Worm (Caenorhabditis elegans) whole organism, young adult: Measurements from ENCODE around the gene spe-6.
A peak's percentile ranks its signal among the peaks of the same experiment; 100 is the strongest.

Source experiments
- B0261.1 ChIP-seq: sonication (generic microtip); optimal IDR thresholded peaks from 2 replicates; lab custom pipeline; 2016; ENCODE audit warnings: mild to moderate bottlenecking, missing genetic modification characterization, moderate library complexity, missing compliant biosample characterization
- B0336.3 ChIP-seq: fragments of 200-800 bp; sonication (Bioruptor generic); IDR thresholded peaks from 2 replicates; pipeline ENCODE4 v1.3.6; 2022; ENCODE audit warnings: missing genetic modification characterization, missing compliant biosample characterization
- C06A6.2 ChIP-seq: fragments of 200-800 bp; sonication (Bioruptor generic); conservative IDR thresholded peaks from 2 replicates; pipeline ENCODE4 v1.3.6; 2022; ENCODE audit warnings: missing genetic modification characterization, missing compliant biosample characterization
- F39B2.1 ChIP-seq: fragments of 200-800 bp; sonication (Bioruptor generic); IDR thresholded peaks from 2 replicates; pipeline ENCODE4 v1.3.6; 2022; ENCODE audit warnings: missing genetic modification reagents, missing genetic modification characterization, missing compliant biosample characterization
- T26A5.8 ChIP-seq: sonication (generic microtip); optimal IDR thresholded peaks from 2 replicates; lab custom pipeline; 2016; ENCODE audit warnings: missing genetic modification characterization, missing compliant biosample characterization
- ZK185.1 ChIP-seq: sonication (generic microtip); optimal IDR thresholded peaks from 2 replicates; lab custom pipeline; 2016; ENCODE audit warnings: mild to moderate bottlenecking, missing genetic modification characterization, missing compliant biosample characterization; ENCODE audit not compliant: poor library complexity, severe bottlenecking
- bed-2 ChIP-seq: fragments of 200-800 bp; sonication (Bioruptor generic); IDR thresholded peaks from 2 replicates; pipeline ENCODE4 v1.3.6; 2022; ENCODE audit warnings: missing genetic modification reagents, missing genetic modification characterization, missing compliant biosample characterization
- cebp-1 ChIP-seq, 2 experiments: fragments of 200-800 bp in 1 of 2; sonication (Bioruptor generic) in 1 of 2; sonication (generic microtip) in 1 of 2; IDR thresholded peaks in 1 of 2; optimal IDR thresholded peaks in 1 of 2; 2 replicates each; pipeline versions ENCODE4 v1.3.6 to Lab custom; 2017 to 2022; ENCODE audit warnings: missing compliant biosample characterization in 2 of 2, missing genetic modification characterization in 2 of 2, mild to moderate bottlenecking in 1 of 2, missing genetic modification reagents in 1 of 2, moderate library complexity in 1 of 2
- cebp-2 ChIP-seq: fragments of 200-800 bp; sonication (Bioruptor generic); IDR thresholded peaks from 2 replicates; pipeline ENCODE4 v1.3.6; 2022; ENCODE audit warnings: missing genetic modification characterization, missing compliant biosample characterization
- chd-7 ChIP-seq: sonication (generic microtip); optimal IDR thresholded peaks from 2 replicates; lab custom pipeline; 2016; ENCODE audit warnings: mild to moderate bottlenecking, missing genetic modification characterization, moderate library complexity, missing compliant biosample characterization
- die-1 ChIP-seq: sonication (generic microtip); optimal IDR thresholded peaks from 2 replicates; lab custom pipeline; 2016; ENCODE audit warnings: missing genotype, mild to moderate bottlenecking, missing genetic modification characterization, missing compliant biosample characterization
- dox-1 ChIP-seq: fragments of 200-800 bp; sonication (Bioruptor generic); IDR thresholded peaks from 2 replicates; pipeline ENCODE4 v1.3.6; 2022; ENCODE audit warnings: missing genetic modification reagents, missing genetic modification characterization, missing compliant biosample characterization
- dpl-1 ChIP-seq: fragments of 150-350 bp; optimal IDR thresholded peaks from 2 replicates; lab custom pipeline; 2014; ENCODE audit warnings: missing biosample characterization, missing genetic modification reagents, missing genetic modification characterization
- egl-44 ChIP-seq: fragments of 200-800 bp; sonication (Bioruptor generic); IDR thresholded peaks from 2 replicates; pipeline ENCODE4 v1.3.6; 2022; ENCODE audit warnings: missing genetic modification reagents, missing genetic modification characterization, missing compliant biosample characterization
- egrh-3 ChIP-seq: fragments of 200-800 bp; sonication (Bioruptor generic); IDR thresholded peaks from 2 replicates; pipeline ENCODE4 v1.3.6; 2022; ENCODE audit warnings: missing genetic modification reagents, missing genetic modification characterization, missing compliant biosample characterization
- fkh-3 ChIP-seq: sonication (generic microtip); optimal IDR thresholded peaks from 2 replicates; lab custom pipeline; 2016; ENCODE audit warnings: mild to moderate bottlenecking, missing genetic modification characterization, missing compliant biosample characterization
- hmg-1.2 ChIP-seq: fragments of 200-800 bp; sonication (Bioruptor generic); IDR thresholded peaks from 2 replicates; pipeline ENCODE4 v1.3.6; 2022; ENCODE audit warnings: missing genetic modification reagents, missing genetic modification characterization, missing compliant biosample characterization
- hsf-1 ChIP-seq: fragments of 200-800 bp; sonication (Bioruptor generic); IDR thresholded peaks from 2 replicates; pipeline ENCODE4 v1.3.6; 2022; ENCODE audit warnings: missing genetic modification reagents, missing genetic modification characterization, missing compliant biosample characterization
- lsl-1 ChIP-seq: fragments of 200-800 bp; sonication (Bioruptor generic); optimal IDR thresholded peaks from 2 replicates; lab custom pipeline; 2018; ENCODE audit warnings: mild to moderate bottlenecking, missing genetic modification characterization, moderate library complexity, missing compliant biosample characterization
- lsy-27 ChIP-seq: sonication (generic microtip); optimal IDR thresholded peaks from 2 replicates; lab custom pipeline; 2017; ENCODE audit warnings: missing genetic modification characterization, mild to moderate bottlenecking, missing compliant biosample characterization, antibody characterized with exemption, missing genotype, borderline replicate concordance; ENCODE audit not compliant: insufficient read depth
- madf-3 ChIP-seq: fragments of 200-800 bp; sonication (Bioruptor generic); IDR thresholded peaks from 2 replicates; pipeline ENCODE4 v1.3.6; 2022; ENCODE audit warnings: missing genetic modification reagents, missing genetic modification characterization, missing compliant biosample characterization
- mcd-1 ChIP-seq: fragments of 200-800 bp; sonication (Bioruptor generic); IDR thresholded peaks from 2 replicates; pipeline ENCODE4 v1.3.6; 2022; ENCODE audit warnings: missing genetic modification reagents, missing genetic modification characterization, missing compliant biosample characterization
- mxl-1 ChIP-seq: sonication (generic microtip); optimal IDR thresholded peaks from 2 replicates; lab custom pipeline; 2016; ENCODE audit warnings: missing genetic modification characterization, missing compliant biosample characterization
- nfyb-1 ChIP-seq: fragments of 200-800 bp; sonication (Bioruptor generic); IDR thresholded peaks from 2 replicates; pipeline ENCODE4 v1.3.6; 2022; ENCODE audit warnings: missing genetic modification reagents, missing genetic modification characterization, missing compliant biosample characterization
- pbrm-1 ChIP-seq: fragments of 200-800 bp; sonication (Bioruptor generic); IDR thresholded peaks from 2 replicates; pipeline ENCODE4 v1.3.6; 2022; ENCODE audit warnings: missing genetic modification reagents, missing genetic modification characterization, missing compliant biosample characterization
- rcor-1 ChIP-seq: fragments of 200-800 bp; sonication (Bioruptor generic); IDR thresholded peaks from 2 replicates; pipeline ENCODE4 v1.3.6; 2022; ENCODE audit warnings: missing genetic modification reagents, missing genetic modification characterization, missing compliant biosample characterization
- rpc-1 ChIP-seq, 2 experiments: fragments of 150-350 bp in 1 of 2; sonication (generic microtip) in 1 of 2; optimal IDR thresholded peaks; 2 replicates each; lab custom pipeline; 2014 to 2018; ENCODE audit warnings: missing biosample characterization in 1 of 2, missing genetic modification characterization in 1 of 2, missing genetic modification reagents in 1 of 2, missing genotype in 1 of 2
- sea-2 ChIP-seq: fragments of 200-800 bp; sonication (Bioruptor generic); IDR thresholded peaks from 2 replicates; pipeline ENCODE4 v1.3.6; 2022; ENCODE audit warnings: missing genetic modification characterization, missing compliant biosample characterization
- tbp1 ChIP-seq: fragments of 200-800 bp; sonication (Bioruptor generic); optimal IDR thresholded peaks from 2 replicates; lab custom pipeline; 2018; ENCODE audit warnings: mild to moderate bottlenecking, missing genetic modification characterization, missing compliant biosample characterization
- unc-62 ChIP-seq: fragments of 150-350 bp; optimal IDR thresholded peaks from 2 replicates; lab custom pipeline; 2014; ENCODE audit warnings: missing biosample characterization, missing genetic modification reagents, missing genetic modification characterization
- zfh-2 ChIP-seq: fragments of 200-800 bp; sonication (Bioruptor generic); conservative IDR thresholded peaks from 2 replicates; pipeline ENCODE4 v1.3.6; 2022; ENCODE audit warnings: missing genetic modification reagents, missing genetic modification characterization, missing compliant biosample characterization

spe-6 gene

DNA sequence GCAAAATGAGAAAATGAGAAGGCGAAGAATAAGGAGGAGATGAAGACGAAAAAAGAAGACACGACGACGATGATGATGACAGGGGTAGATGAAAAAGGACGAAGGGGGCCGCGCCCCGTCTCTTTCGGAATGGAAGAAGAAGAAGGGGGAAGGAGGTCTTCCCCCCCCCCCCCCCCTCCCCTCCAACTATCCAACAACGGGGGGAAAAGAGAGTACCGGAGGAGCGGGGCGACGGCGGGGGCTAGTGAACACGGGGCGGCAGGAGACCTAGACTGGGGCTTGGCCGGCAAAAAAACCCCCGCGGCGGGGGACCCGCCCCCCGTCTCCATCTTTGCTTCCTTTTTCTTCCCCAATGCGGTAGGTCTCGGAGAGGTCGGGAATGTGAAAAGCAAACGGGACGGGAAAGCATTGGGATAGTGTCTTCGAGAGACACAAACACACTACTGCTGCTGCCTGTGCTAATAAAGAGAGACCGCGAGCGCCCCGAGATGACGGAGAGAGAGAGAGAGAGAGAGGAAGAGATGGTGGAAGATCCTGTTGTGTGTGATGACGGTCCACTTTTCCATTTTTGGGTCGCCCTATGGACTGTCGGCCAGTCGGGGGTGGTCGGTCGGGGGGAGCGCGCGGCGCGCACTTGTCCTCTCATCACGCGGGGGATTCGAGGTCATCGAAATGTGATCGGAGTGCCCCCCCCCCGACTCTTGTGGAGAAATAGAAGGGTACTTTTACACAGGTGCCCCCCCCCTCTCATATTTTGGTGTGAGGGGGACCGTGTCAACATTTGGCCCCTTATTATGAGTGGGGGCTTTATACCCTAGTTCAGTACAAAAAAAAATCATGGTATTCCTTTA, 37.4 kb upstream of the spe-6 start:
- no peak for TF ChIP-seq egl-44 (GFP tag; lab: Robert Waterston, UW)
- TF ChIP-seq hmg-1.2: peak; percentile 18; the same call in 1 of the 2 replicates
- TF ChIP-seq sea-2 (GFP tag; lab: Robert Waterston, UW): no peak
- TF ChIP-seq dox-1 (GFP tag; lab: Robert Waterston, UW): peak; percentile 18; the same call in 1 of the 2 replicates
- peak; percentile 99 for TF ChIP-seq egrh-3
- TF ChIP-seq lsl-1 (GFP tag; lab: Kevin White, UChicago): no peak
- TF ChIP-seq zfh-2 (GFP tag; lab: Robert Waterston, UW): peak; percentile 97
- TF ChIP-seq cebp-2 (GFP tag; lab: Robert Waterston, UW): 0 out of 2 replicates have a peak, but pooled peaks have one; percentile 19
- TF ChIP-seq mcd-1: peak; percentile 65
- no peak for TF ChIP-seq cebp-1 (GFP tag; IDR thresholded peaks at IDR 0.05; lab: Robert Waterston, UW)
- TF ChIP-seq cebp-1 (tag; optimal IDR thresholded peaks at IDR 0.05; lab: Kevin White, UChicago): peak; percentile 32
- TF ChIP-seq, all 124 proteins: peak for 7

DNA sequence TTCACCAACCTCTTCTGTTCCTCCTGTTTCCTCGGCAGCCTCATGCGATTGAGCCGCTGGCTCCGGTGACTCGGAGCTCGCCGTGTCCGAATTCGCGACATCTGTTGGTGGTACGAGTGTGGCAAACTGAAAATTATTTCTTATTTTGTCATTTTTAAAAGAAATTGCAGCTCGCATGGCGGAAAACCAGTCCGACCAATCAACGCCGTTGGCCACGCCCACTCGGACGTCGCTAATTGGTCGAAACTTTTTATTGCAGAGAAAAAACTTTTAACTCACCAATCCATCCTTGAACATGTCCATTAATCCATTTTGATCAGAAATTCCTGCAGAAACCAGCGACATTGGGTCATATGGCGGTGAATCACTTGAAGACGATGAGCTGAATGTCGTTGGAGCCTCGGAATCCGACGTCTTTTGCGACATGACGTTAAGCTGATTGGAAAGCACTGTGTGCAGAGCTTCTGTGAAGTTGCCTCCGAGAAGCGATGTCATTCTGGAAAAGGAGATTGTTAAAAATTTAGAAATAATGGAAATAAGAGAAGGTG, 34.9 kb upstream of the spe-6 start, which contains the start of gene bed-2:
Gene bed-2, minus strand, starts transcription at position 498 of the 548 bp plus-strand sequence.
- peak; percentile 86 for TF ChIP-seq nfyb-1 (GFP tag; lab: Robert Waterston, UW)
- no peak for TF ChIP-seq T26A5.8 (tag; lab: Kevin White, UChicago)

DNA sequence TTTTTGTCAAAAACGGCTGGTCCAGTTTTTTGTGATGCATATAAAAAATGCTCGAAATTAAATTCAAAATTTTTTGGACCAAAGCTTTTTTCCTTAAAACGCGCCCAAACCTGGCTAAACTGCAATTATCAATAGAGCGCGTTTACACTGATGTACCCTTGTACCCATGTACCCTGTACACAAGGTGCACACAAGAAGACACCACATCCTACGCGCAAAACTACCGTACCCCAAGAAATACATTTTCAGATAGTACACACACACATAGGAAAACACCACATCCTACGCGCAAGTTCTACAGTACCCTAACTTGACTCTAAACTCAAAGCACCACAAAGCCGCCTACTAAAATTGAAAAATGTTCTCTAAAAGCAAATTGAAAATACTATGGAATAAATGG, 34.0 kb upstream of the spe-6 start:
- no peak for TF ChIP-seq hsf-1 (GFP tag; lab: Robert Waterston, UW)
- TF ChIP-seq ZK185.1 (tag; lab: Kevin White, UChicago): no peak
- no peak for TF ChIP-seq C06A6.2
- no peak for TF ChIP-seq rcor-1
- TF ChIP-seq B0336.3 (GFP tag; lab: Robert Waterston, UW): no peak
- TF ChIP-seq die-1 (tag; lab: Kevin White, UChicago): no peak
- no peak for TF ChIP-seq lsy-27
- TF ChIP-seq mcd-1: 0 out of 2 replicates have a peak, but pooled peaks have one; percentile 20
- TF ChIP-seq chd-7 (tag; lab: Kevin White, UChicago): no peak
- no peak for TF ChIP-seq bed-2 (GFP tag; lab: Robert Waterston, UW)
- no peak for TF ChIP-seq egrh-3
- TF ChIP-seq hmg-1.2: 0 out of 2 replicates have a peak, but pooled peaks have one; percentile 22
- no peak for TF ChIP-seq dpl-1 (GFP tag; lab: Kevin White, UChicago)
- TF ChIP-seq pbrm-1 (GFP tag; lab: Robert Waterston, UW): no peak
- TF ChIP-seq mxl-1 (tag; lab: Kevin White, UChicago): no peak
- TF ChIP-seq fkh-3 (tag; lab: Kevin White, UChicago): no peak
- no peak for TF ChIP-seq F39B2.1

DNA sequence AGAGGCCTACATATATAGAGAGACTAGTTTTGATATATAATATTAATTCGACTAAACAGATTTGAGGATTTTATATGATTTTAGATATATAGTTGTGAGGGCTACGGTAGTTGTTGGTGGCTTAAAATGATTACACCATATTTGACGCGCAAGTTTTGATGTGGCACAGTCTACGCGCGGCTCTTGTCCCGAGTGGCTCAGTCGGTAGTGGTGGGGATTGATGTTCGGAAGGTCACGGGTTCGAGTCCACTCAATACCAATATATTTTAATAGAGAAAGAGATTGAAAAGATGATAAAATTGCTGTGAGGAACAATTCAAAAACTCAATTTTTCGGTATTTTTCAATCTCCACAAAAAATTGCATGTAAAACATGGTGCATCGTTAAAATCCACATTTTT, 32.4 kb upstream of the spe-6 start:
- peak; percentile 29 for TF ChIP-seq rpc-1 (optimal IDR thresholded peaks at IDR 0.05; lab: Kevin White, UChicago)
- TF ChIP-seq rpc-1 (tag; optimal IDR thresholded peaks at IDR 0.05; lab: Kevin White, UChicago): peak; percentile 62
- TF ChIP-seq madf-3: no peak
- no peak for TF ChIP-seq T26A5.8 (tag; lab: Kevin White, UChicago)
- TF ChIP-seq unc-62 (GFP tag; lab: Kevin White, UChicago): no peak
- TF ChIP-seq B0261.1: peak; percentile 48
- no peak for TF ChIP-seq die-1 (tag; lab: Kevin White, UChicago)
- no peak for TF ChIP-seq nfyb-1 (GFP tag; lab: Robert Waterston, UW)
- TF ChIP-seq tbp1 (GFP tag; lab: Kevin White, UChicago): peak; percentile 75
